Worm (Caenorhabditis elegans) whole organism, L4/young adult: ENCODE measurements around the gene srr-10.
"Not testable (repeated sequence)": the region's sequence is repeated elsewhere in the genome, so short reads cannot be mapped to it uniquely, and the experiment has no call there.

Experiments used
- W03F9.2 ChIP-seq: fragments of 150-350 bp; optimal IDR thresholded peaks from 2 replicates; lab custom pipeline; 2014; ENCODE audit warnings: missing biosample characterization, missing genetic modification characterization
- dao-5 ChIP-seq: sonication (generic microtip); optimal IDR thresholded peaks from 2 replicates; lab custom pipeline; 2016; ENCODE audit warnings: missing genotype, missing genetic modification characterization, moderate library complexity, missing compliant biosample characterization
- him-1 ChIP-seq: sonication (generic microtip); optimal IDR thresholded peaks from 2 replicates; lab custom pipeline; 2016; ENCODE audit warnings: missing genotype, missing genetic modification reagents, missing genetic modification characterization, missing compliant biosample characterization

The srr-10 gene

DNA sequence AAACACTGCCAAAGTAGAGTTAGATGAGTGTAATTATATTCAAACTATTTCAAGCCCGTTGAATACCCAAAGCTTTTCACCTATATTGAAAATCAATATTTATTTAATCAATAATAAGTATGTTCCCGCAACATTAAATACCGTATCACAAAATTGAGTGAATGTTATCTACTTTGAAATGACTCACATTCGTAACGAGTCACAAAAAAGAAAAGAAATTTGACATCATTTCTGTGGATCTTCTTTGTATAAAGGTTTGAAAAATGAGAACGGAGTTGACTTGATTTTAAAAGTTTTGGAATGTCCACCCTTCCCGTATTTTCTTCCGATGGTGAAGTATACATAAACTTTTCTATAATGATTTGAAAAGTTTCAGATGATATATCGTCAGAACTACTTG lies at the start of gene srr-10:
TSS of gene srr-10 (plus strand) at position 301 of the 400 bp plus-strand sequence.
- TF ChIP-seq dao-5 (tag; lab: Kevin White, UChicago): no peak
- no peak for TF ChIP-seq W03F9.2
- TF ChIP-seq him-1: no peak

DNA sequence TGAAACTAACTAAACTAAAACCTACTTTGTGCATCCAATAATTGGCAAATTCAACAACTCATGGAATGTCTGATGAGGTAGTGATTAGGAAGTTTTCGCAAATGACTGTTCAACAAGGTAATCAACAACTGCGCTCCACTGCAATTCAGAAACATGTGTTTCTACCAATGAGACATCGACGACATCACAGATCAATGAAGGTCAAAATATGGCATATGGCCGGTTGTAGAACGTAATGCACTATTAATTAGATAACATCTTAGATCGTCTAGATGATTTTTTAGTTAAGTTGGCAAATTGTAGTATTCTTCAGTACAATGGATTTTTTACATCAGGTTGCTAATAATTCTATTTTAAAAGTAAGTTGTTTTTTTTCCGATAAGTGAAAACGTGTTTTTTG lies 49.2 kb upstream of the srr-10 start, which contains the start of the genes nhr-94 and nhr-152:
TSS of gene nhr-94 (minus strand) at position 147 of the 400 bp plus-strand sequence.
TSS of gene nhr-152 (plus strand) at position 162 of the 400 bp plus-strand sequence.
- no peak for TF ChIP-seq W03F9.2
- no peak for TF ChIP-seq dao-5 (tag; lab: Kevin White, UChicago)
- TF ChIP-seq him-1: no peak

DNA sequence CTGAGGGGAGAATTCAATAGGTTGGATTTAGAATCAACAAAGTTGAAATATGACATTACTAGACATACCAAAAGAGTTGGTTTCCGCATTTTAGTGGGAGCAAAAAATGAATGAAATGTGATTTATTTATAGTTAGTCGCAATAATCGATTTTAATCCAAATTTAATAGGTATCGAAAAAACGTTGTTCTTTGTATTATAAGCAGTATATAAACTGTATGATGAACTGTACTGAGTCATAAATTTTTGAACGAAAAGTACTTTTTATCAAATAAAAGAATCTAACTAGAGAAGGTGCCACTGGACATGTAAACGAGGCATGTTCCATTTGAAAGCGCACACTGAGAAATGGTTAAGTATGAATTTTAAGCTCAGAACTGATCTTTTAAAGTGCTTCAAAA lies 45.5 kb upstream of the srr-10 start, which contains the start of gene C12D5.9:
TSS of gene C12D5.9 (minus strand) at position 101 of the 400 bp plus-strand sequence.
- TF ChIP-seq him-1 (no peak), dao-5 (tag; lab: Kevin White, UChicago) (no peak), W03F9.2 (no peak)

DNA sequence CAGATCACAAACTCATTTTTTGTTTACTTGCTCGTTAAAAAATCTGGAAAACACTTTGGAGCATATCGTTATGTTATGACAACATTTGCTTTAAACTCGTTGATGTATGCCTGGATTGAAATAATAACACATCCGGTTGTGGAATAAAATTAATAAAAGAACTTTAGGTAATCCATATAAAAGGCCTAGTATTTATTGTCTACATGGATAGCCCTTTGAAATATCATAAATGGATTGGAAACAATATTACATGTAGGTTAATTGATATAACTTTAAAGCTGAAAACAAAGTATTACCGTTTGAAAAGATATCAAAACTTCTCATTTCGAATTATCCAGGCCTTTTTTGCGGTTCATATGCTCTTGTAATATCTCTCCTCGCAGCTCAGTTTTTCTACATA lies 44.8 kb upstream of the srr-10 start:
- TF ChIP-seq him-1 (no peak), W03F9.2 (no peak), dao-5 (tag; lab: Kevin White, UChicago) (no peak)

DNA sequence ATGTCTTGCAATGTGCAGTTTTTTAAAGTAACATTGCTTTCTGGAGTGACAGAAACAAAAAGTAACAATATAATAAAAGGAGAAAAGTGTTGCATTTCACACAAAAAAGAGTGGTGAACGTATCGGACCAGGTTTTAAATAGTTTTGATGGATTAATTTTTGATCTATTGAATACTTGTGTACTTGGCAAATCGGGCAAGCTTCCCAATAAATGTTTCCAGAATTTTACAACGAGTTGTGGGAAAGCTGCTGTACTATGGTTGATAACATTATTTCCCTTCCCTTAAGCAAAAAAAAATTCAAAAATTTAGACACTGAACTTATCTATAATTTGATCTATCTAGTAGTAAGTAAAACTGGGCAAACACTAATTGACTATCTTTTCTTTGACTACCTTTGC lies 42.0 kb upstream of the srr-10 start, which contains the start of gene C12D5.10:
TSS of gene C12D5.10 (minus strand) at position 101 of the 400 bp plus-strand sequence.
- TF ChIP-seq him-1: no peak
- TF ChIP-seq dao-5 (tag; lab: Kevin White, UChicago): no peak

DNA sequence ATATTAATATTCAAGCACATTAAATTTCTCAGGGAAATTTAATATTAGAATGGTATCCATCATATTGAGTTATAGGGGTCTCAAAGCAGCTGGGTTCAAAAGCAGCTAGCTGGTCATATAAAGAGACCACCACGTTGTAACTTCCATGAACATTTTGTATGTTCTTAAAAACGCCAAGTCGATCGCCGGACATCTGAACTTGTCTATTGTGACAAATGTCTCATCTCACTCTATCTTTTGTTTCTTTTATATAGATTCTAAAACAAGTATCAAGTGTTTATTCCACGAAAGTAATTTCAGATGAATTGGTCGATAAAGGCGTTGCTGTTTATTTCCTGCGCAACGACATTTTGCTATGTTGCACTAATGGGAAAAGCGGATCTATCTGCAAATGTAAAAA lies 38.6 kb upstream of the srr-10 start, which contains the start of gene ZK105.3:
TSS of gene ZK105.3 (plus strand) at position 301 of the 400 bp plus-strand sequence.
- no peak for TF ChIP-seq dao-5 (tag; lab: Kevin White, UChicago)
- TF ChIP-seq W03F9.2: no peak
- no peak for TF ChIP-seq him-1

DNA sequence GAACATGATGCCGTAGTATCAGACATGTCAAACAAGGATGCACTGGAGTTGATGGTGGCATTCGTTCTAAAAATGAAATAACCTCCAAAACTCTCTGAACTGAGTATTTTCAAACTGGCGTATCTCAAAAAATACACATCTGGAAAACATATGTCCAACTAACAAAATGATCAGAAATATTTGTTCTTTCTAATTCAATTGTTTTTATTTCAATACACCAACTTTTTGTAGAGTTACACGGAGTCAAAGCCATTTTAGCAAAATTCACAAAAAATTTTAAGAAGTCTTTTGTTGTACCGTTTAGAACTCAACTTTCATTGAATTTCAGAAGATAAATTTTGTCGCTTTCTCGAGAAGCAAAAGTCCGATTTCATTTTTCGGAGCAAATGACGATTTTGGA lies 31.9 kb upstream of the srr-10 start, which contains the start of gene srsx-40:
TSS of gene srsx-40 (minus strand) at position 101 of the 400 bp plus-strand sequence.
- not testable (repeated sequence) for TF ChIP-seq W03F9.2; him-1; dao-5 (tag; lab: Kevin White, UChicago)

DNA sequence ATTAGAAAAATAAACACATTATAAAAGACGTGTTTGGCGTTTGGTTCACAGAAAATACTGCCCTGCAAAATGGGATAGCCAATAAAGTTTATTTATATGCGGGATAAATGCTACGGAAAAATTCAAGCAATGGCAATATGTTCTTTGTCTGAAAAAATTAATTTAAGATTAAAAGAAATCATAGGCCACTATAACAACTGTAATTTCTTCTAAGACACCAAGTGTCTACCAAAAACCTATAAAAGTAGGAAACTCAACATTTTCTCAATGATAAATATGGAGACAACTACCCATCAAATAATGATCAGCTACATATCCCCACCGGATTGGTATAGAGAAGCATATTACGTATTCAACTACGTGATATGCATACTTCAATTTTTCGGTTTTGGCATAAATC lies 30.1 kb upstream of the srr-10 start, which contains the start of gene srw-3:
TSS of gene srw-3 (plus strand) at position 301 of the 400 bp plus-strand sequence.
- TF ChIP-seq him-1 (no peak), W03F9.2 (no peak), dao-5 (tag; lab: Kevin White, UChicago) (no peak)

DNA sequence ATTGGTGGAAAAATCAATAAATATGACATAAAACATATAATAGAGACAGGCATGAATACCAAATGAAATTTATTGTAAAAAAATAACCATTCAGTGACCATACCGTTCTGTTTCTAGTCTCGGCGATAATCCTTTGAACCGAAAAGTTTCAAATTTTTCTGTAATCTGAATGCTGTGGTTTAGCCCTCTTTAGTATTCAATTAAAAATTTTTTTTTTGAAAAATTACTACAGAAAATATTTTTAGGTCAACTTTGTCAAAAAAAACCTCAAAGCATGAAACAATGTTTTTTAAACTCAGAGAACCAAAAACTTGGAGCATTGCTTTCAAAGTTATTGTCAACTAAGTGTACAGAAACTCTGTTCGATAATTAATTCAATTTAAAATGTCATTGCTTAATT lies 26.9 kb upstream of the srr-10 start, which contains the start of gene ZK105.11:
TSS of gene ZK105.11 (minus strand) at position 101 of the 400 bp plus-strand sequence.
- TF ChIP-seq W03F9.2: no peak
- no peak for TF ChIP-seq dao-5 (tag; lab: Kevin White, UChicago)
- TF ChIP-seq him-1: no peak

DNA sequence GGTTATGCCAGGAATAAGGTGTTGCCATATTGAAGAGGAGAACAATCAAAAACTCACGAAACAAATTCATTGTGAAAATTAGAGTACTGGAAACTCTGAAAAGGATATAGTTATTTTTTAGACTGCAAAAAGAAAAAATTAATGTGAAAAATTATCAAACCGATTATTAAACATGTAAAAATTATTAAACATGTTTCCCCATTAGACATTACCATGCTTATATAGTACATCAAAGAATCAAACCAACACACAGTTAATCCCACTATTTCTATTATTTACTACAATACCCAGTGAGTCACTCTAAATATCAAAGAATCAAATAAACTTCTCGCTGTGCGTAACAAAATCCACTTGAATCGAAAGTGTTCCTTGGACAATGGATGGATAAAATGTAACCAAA lies 22.3 kb upstream of the srr-10 start, which contains the start of gene ZK105.13:
TSS of gene ZK105.13 (minus strand) at position 101 of the 400 bp plus-strand sequence.
- TF ChIP-seq him-1 (no peak), dao-5 (tag; lab: Kevin White, UChicago) (no peak), W03F9.2 (no peak)

DNA sequence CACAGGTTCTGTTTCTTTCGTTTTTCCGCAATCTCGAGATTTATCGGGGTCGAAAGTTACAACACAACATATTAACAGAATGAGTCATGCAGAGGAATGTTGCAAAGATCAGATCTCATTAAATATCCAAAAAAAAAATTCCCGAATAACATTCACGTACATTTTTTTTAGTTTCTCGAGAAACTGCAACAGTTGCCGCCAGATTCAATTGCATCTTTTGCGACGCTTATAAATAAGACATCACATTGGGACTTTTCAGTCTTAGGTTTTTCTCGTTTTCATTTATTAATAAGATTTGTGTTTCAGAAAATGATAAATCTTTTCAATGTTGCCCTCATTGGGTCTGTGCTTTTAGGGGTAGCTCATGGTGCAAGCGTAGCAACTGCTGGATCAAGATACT lies 21.7 kb upstream of the srr-10 start, which contains the start of gene ZK105.1:
TSS of gene ZK105.1 (plus strand) at position 301 of the 400 bp plus-strand sequence.
- no peak for TF ChIP-seq dao-5 (tag; lab: Kevin White, UChicago)
- no peak for TF ChIP-seq W03F9.2
- no peak for TF ChIP-seq him-1

DNA sequence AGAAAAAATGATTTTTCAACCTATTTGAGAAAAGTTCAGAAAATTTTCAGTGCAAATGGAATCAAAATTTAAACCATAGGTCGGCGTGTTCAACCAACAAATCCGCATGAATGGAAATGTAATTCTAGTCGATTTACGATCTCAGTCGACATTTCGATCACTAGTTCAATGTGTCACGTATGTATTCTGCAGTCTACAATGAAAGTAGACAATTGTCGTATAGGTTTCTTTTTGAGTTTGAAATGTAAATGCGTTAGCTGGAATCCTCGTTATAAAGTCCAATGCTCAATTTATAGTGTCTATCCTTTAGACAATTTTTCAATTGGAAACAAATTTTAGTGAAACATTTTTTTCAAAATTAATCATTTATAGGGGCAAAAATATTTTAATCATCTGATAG lies 19.4 kb upstream of the srr-10 start, which contains the start of gene ZK105.12:
TSS of gene ZK105.12 (minus strand) at position 101 of the 400 bp plus-strand sequence.
- TF ChIP-seq dao-5 (tag; lab: Kevin White, UChicago) (no peak), W03F9.2 (no peak), him-1 (no peak)

DNA sequence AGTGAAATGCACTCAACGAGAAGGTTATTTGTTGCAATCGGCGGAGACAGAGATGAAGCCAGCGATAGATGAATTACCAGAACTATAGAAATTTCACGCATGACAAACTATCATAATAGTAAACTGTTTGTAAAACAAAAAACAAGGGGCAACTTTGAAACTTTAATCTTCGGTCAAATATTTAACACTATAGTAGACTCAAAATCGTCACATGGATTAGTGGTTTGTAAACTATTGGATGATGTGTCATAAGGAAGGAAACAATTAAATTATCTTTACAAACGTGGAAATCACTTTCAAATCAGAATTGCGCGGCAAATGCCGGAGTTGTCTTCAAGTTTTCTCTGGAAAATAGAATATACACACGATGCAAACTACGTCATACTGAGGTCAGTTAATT lies 17.8 kb upstream of the srr-10 start, which contains the start of gene ZK105.5:
TSS of gene ZK105.5 (minus strand) at position 101 of the 400 bp plus-strand sequence.
- TF ChIP-seq W03F9.2 (no peak), him-1 (no peak), dao-5 (tag; lab: Kevin White, UChicago) (no peak)

DNA sequence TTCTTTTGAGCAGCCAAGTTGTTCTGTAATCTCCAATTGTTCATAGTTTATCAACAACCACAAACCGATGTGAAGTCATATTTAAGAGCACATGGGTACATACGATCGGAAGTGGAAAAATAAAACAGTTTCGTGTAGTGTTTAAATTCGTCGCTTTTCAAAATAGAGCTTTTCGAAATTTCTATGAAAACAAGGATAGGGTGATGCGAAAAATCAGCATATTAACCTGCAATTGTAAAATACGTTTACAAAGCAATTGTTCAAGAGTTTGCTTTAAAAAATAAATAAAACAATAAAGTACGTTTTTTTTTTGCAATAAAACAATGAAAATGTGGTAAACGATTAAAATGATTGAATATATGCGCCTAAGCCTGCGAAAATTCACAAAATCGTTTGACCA lies 13.5 kb upstream of the srr-10 start, which contains the start of gene ZK105.14:
TSS of gene ZK105.14 (minus strand) at position 101 of the 400 bp plus-strand sequence.
- TF ChIP-seq dao-5 (tag; lab: Kevin White, UChicago) (no peak), W03F9.2 (no peak)

DNA sequence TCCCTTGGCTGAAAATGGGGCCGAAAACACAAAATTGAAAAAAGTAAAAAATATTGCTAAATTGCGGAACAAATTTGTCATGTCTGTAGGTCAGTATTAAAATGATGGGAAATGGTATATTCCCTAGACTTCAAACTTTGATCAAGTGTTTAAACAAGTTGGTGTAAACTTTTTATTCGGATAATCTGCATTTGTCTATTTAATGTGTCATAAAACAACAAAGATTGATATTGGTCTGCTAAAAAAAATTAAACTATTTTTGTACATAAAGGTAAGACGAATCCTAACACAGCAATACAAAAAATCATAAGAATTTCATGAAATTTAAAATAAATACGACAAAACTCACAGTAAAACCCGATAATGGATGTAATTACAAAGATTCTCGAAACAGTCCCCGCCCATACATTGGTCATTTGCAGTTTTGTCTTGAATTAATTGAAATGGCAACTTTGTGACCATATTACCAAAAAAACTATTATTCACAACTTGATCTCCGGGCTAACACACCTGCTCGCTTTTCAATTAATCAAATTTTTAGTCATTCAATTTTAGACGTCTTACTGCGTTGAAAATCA lies 11.4 kb upstream of the srr-10 start, which contains the start of the genes ZK105.6 and ZK105.8:
TSS of gene ZK105.6 (minus strand) at position 101 of the 578 bp plus-strand sequence.
TSS of gene ZK105.8 (plus strand) at position 528 of the 578 bp plus-strand sequence.
- no peak for TF ChIP-seq W03F9.2
